Worm (Caenorhabditis elegans) whole organism, late embryonic: ENCODE results near the gene C14F11.4.

Experiments
- C38D4.7 ChIP-seq: fragments of 200-800 bp; sonication (Bioruptor generic); optimal IDR thresholded peaks from 2 replicates; lab custom pipeline; 2018; ENCODE audit warnings: mild to moderate bottlenecking, missing genetic modification characterization, moderate library complexity, missing compliant biosample characterization
- K02D7.2 ChIP-seq: sonication (generic microtip); optimal IDR thresholded peaks from 2 replicates; lab custom pipeline; 2017; ENCODE audit warnings: mild to moderate bottlenecking, missing genetic modification characterization, missing compliant biosample characterization
- K09A11.1 ChIP-seq: sonication (generic microtip); optimal IDR thresholded peaks from 2 replicates; lab custom pipeline; 2017; ENCODE audit warnings: antibody characterized with exemption, mild to moderate bottlenecking, missing genetic modification characterization, missing compliant biosample characterization; ENCODE audit not compliant: insufficient read depth
- T23F11.4 ChIP-seq: fragments of 200-800 bp; sonication (Bioruptor generic); optimal IDR thresholded peaks from 2 replicates; lab custom pipeline; 2018; ENCODE audit warnings: mild to moderate bottlenecking, missing genetic modification characterization, missing compliant biosample characterization
- Y22D7AL.16 ChIP-seq: sonication (generic microtip); optimal IDR thresholded peaks from 2 replicates; lab custom pipeline; 2016; ENCODE audit warnings: missing genetic modification characterization, missing compliant biosample characterization
- ahr-1 ChIP-seq: sonication (generic microtip); optimal IDR thresholded peaks from 2 replicates; lab custom pipeline; 2016; ENCODE audit warnings: missing genetic modification characterization, missing compliant biosample characterization
- ama-1 ChIP-seq: fragments of 150-350 bp; optimal IDR thresholded peaks from 2 replicates; lab custom pipeline; 2014
- ceh-14 ChIP-seq: sonication (generic microtip); optimal IDR thresholded peaks from 2 replicates; lab custom pipeline; 2016; ENCODE audit warnings: missing genotype, missing genetic modification characterization, missing compliant biosample characterization
- ceh-18 ChIP-seq: sonication (generic microtip); optimal IDR thresholded peaks from 2 replicates; lab custom pipeline; 2016; ENCODE audit warnings: missing genetic modification characterization, missing compliant biosample characterization
- ceh-2 ChIP-seq: sonication (generic microtip); optimal IDR thresholded peaks from 2 replicates; lab custom pipeline; 2016; ENCODE audit warnings: missing genotype, missing genetic modification characterization, missing compliant biosample characterization
- ceh-30 ChIP-seq: fragments of 150-350 bp; optimal IDR thresholded peaks from 2 replicates; lab custom pipeline; 2014; ENCODE audit warnings: missing biosample characterization, missing genetic modification characterization
- ceh-31 ChIP-seq: sonication (generic microtip); optimal IDR thresholded peaks from 2 replicates; lab custom pipeline; 2016; ENCODE audit warnings: missing genetic modification characterization, missing compliant biosample characterization
- ceh-34 ChIP-seq: sonication (generic microtip); optimal IDR thresholded peaks from 2 replicates; lab custom pipeline; 2016; ENCODE audit warnings: mild to moderate bottlenecking, missing genetic modification characterization, missing compliant biosample characterization
- ceh-48 ChIP-seq: sonication (generic microtip); optimal IDR thresholded peaks from 2 replicates; lab custom pipeline; 2016; ENCODE audit warnings: missing genetic modification characterization, inconsistent platforms, missing compliant biosample characterization
- che-1 ChIP-seq: sonication (generic microtip); optimal IDR thresholded peaks from 2 replicates; lab custom pipeline; 2016; ENCODE audit warnings: mild to moderate bottlenecking, missing genetic modification characterization, missing compliant biosample characterization
- dmd-4 ChIP-seq: sonication (generic microtip); optimal IDR thresholded peaks from 2 replicates; lab custom pipeline; 2016; ENCODE audit warnings: borderline replicate concordance, missing genetic modification characterization, missing compliant biosample characterization
- dve-1 ChIP-seq: sonication (generic microtip); optimal IDR thresholded peaks from 2 replicates; lab custom pipeline; 2017; ENCODE audit warnings: antibody characterized with exemption, mild to moderate bottlenecking, missing genetic modification characterization, missing compliant biosample characterization
- elt-2 ChIP-seq: sonication (generic microtip); optimal IDR thresholded peaks from 2 replicates; lab custom pipeline; 2016; ENCODE audit warnings: missing genetic modification reagents, missing genetic modification characterization, missing compliant biosample characterization
- fax-1 ChIP-seq: sonication (generic microtip); optimal IDR thresholded peaks from 2 replicates; lab custom pipeline; 2016; ENCODE audit warnings: missing genotype, missing genetic modification characterization, missing compliant biosample characterization
- fkh-10 ChIP-seq: fragments of 150-350 bp; optimal IDR thresholded peaks from 2 replicates; lab custom pipeline; 2014; ENCODE audit warnings: missing biosample characterization, missing genetic modification reagents, missing genetic modification characterization
- gmeb-2 ChIP-seq: sonication (generic microtip); optimal IDR thresholded peaks from 2 replicates; lab custom pipeline; 2016; ENCODE audit warnings: missing genetic modification characterization, inconsistent platforms, missing compliant biosample characterization
- hlh-30 ChIP-seq: sonication (generic microtip); optimal IDR thresholded peaks from 2 replicates; lab custom pipeline; 2017; ENCODE audit warnings: antibody characterized with exemption, missing genetic modification characterization, missing compliant biosample characterization; ENCODE audit not compliant: insufficient read depth
- hlh-6 ChIP-seq: sonication (generic microtip); optimal IDR thresholded peaks from 2 replicates; lab custom pipeline; 2016; ENCODE audit warnings: missing genotype, missing genetic modification characterization, missing compliant biosample characterization
- hlh-8 ChIP-seq: sonication (generic microtip); optimal IDR thresholded peaks from 2 replicates; lab custom pipeline; 2016; ENCODE audit warnings: missing genotype, missing genetic modification characterization, missing compliant biosample characterization
- mec-3 ChIP-seq: sonication (generic microtip); optimal IDR thresholded peaks from 2 replicates; lab custom pipeline; 2016; ENCODE audit warnings: borderline replicate concordance, missing genetic modification characterization, missing compliant biosample characterization
- nfya-1 ChIP-seq: sonication (generic microtip); optimal IDR thresholded peaks from 2 replicates; lab custom pipeline; 2017; ENCODE audit warnings: missing genetic modification characterization, mild to moderate bottlenecking, missing compliant biosample characterization, antibody characterized with exemption, moderate library complexity
- nhr-11 ChIP-seq: fragments of 150-350 bp; optimal IDR thresholded peaks from 2 replicates; lab custom pipeline; 2014; ENCODE audit warnings: missing biosample characterization, missing genetic modification characterization
- nhr-232 ChIP-seq: sonication (generic microtip); optimal IDR thresholded peaks from 2 replicates; lab custom pipeline; 2016; ENCODE audit warnings: missing genetic modification characterization, missing compliant biosample characterization
- odd-2 ChIP-seq: sonication (generic microtip); optimal IDR thresholded peaks from 2 replicates; lab custom pipeline; 2017; ENCODE audit warnings: antibody characterized with exemption, mild to moderate bottlenecking, missing genetic modification characterization, missing compliant biosample characterization
- pag-3 ChIP-seq: sonication (generic microtip); optimal IDR thresholded peaks from 2 replicates; lab custom pipeline; 2016; ENCODE audit warnings: missing compliant biosample characterization, missing genetic modification characterization, borderline replicate concordance
- pat-9 ChIP-seq: fragments of 200-800 bp; sonication (Bioruptor generic); optimal IDR thresholded peaks from 2 replicates; lab custom pipeline; 2018; ENCODE audit warnings: mild to moderate bottlenecking, missing genetic modification characterization, moderate library complexity, missing compliant biosample characterization
- ref-2 ChIP-seq: sonication (generic microtip); optimal IDR thresholded peaks from 2 replicates; lab custom pipeline; 2016; ENCODE audit warnings: missing genetic modification characterization, missing compliant biosample characterization
- sdc-2 ChIP-seq: sonication (generic microtip); optimal IDR thresholded peaks from 2 replicates; lab custom pipeline; 2016; ENCODE audit warnings: missing genotype, missing genetic modification characterization, missing compliant biosample characterization
- sox-2 ChIP-seq: fragments of 200-800 bp; sonication (Bioruptor generic); IDR thresholded peaks from 2 replicates; pipeline ENCODE4 v1.3.6; 2022; ENCODE audit warnings: missing genetic modification reagents, missing genetic modification characterization, missing compliant biosample characterization
- sox-4 ChIP-seq: sonication (generic microtip); optimal IDR thresholded peaks from 2 replicates; lab custom pipeline; 2017; ENCODE audit warnings: mild to moderate bottlenecking, missing genetic modification characterization, inconsistent platforms, missing compliant biosample characterization
- tbx-2 ChIP-seq: sonication (generic microtip); optimal IDR thresholded peaks from 2 replicates; lab custom pipeline; 2016; ENCODE audit warnings: missing genetic modification characterization, missing compliant biosample characterization
- unc-3 ChIP-seq, 2 experiments: fragments of 200-800 bp in 1 of 2; sonication (Bioruptor generic) in 1 of 2; sonication (generic microtip) in 1 of 2; conservative IDR thresholded peaks in 1 of 2; optimal IDR thresholded peaks in 1 of 2; 2 replicates each; pipeline versions ENCODE4 v1.3.6 to Lab custom; 2016 to 2022; ENCODE audit warnings: missing compliant biosample characterization in 2 of 2, missing genetic modification characterization in 2 of 2, missing genetic modification reagents in 1 of 2
- unc-42 ChIP-seq: sonication (generic microtip); optimal IDR thresholded peaks from 2 replicates; lab custom pipeline; 2016; ENCODE audit warnings: missing genotype, missing genetic modification characterization, missing compliant biosample characterization
- unc-55 ChIP-seq: sonication (generic microtip); optimal IDR thresholded peaks from 2 replicates; lab custom pipeline; 2017; ENCODE audit warnings: missing biosample characterization, missing genetic modification reagents, missing genetic modification characterization
- ztf-16 ChIP-seq: sonication (generic microtip); optimal IDR thresholded peaks from 2 replicates; lab custom pipeline; 2017; ENCODE audit warnings: missing genetic modification characterization, missing compliant biosample characterization

Gene C14F11.4

DNA sequence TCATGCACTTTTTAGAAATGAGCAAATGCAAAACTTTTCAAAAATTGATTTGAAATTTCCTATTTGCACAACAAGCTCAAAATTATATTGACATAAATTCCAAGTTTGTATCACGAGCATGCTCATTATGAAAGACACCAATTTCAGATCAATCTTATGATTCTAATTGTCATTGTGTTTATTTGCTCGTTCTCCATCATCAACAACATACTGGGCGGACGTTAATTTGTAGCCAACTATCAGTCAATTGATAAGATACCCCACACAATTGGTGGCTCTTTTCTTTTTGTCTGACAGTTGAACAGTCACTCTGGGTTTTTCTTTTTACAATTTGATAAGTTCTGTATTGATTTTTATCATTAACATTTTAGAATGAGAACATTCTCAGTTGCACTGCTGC, 38.9 kb upstream of the C14F11.4 start, which contains the start of gene lro-1:
Gene lro-1 (plus strand): TSS at position 372 of the 400 bp plus-strand sequence.
- peak; percentile 62 for TF ChIP-seq elt-2 (tag; lab: Kevin White, UChicago)
- no peak for TF ChIP-seq ceh-14 (tag; lab: Kevin White, UChicago)
- TF ChIP-seq ceh-30 (tag; lab: Kevin White, UChicago): no peak
- TF ChIP-seq hlh-6 (tag; lab: Kevin White, UChicago): no peak
- TF ChIP-seq nhr-11 (tag; lab: Kevin White, UChicago): no peak
- no peak for TF ChIP-seq sox-4 (tag; lab: Kevin White, UChicago)
- no peak for TF ChIP-seq che-1 (tag; lab: Kevin White, UChicago)

DNA sequence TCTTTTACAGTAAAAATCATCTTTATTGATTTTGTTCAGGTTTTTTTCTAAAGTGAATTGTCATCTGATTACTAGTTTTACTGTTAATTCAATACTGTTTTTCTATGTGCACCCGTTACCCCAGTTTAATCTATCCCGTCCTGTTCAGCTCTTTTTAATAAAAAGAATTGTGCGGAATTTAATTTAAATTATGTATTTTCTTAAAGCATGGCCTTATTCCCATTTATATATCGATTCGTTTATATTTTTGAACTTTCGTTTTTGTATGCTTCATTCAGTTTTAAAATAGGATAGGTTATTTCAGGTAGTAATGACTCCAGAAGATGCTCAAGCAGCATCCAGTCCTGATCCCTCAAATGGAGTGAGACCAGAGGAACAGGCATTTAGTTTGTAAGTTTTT, 33.9 kb upstream of the C14F11.4 start, which contains the start of gene W05H9.2:
Gene W05H9.2 (plus strand): TSS at position 301 of the 400 bp plus-strand sequence.
- no peak for TF ChIP-seq Y22D7AL.16 (tag; lab: Kevin White, UChicago)
- TF ChIP-seq fkh-10: no peak
- no peak for TF ChIP-seq ceh-18 (tag; lab: Kevin White, UChicago)
- TF ChIP-seq T23F11.4 (GFP tag; lab: Kevin White, UChicago): no peak
- no peak for TF ChIP-seq nhr-232 (tag; lab: Kevin White, UChicago)
- TF ChIP-seq K09A11.1 (tag; lab: Kevin White, UChicago): no peak
- no peak for TF ChIP-seq nfya-1
- TF ChIP-seq ama-1 (lab: Kevin White, UChicago): no peak
- no peak for TF ChIP-seq dve-1 (tag; lab: Kevin White, UChicago)
- no peak for TF ChIP-seq tbx-2
- TF ChIP-seq, all 69 proteins: peak for 0

DNA sequence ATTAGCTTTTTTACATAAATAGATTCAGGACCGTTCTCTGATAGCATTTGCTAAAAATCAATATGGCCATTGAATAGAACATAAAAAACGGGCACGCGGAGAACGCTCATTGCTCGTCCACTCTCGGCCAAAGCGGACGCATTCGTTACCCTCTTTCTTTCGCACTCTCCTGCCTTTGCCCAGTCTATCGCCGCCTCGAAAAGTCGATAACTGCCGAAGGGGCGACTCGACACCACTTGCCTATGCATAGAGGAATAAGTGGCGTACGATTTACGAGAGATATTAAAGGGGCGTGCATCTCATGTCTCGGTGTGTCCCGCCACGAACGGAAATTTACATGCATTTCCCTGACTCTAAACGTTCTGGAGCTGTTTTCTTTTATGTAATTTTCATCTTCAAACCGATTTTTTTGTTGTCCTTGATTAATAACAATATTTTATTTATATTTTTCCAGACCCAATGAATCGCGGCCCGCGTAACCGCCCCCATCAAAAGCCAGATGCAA, 30.4 kb upstream of the C14F11.4 start, which contains the start of gene W05H9.4:
Gene W05H9.4 (plus strand): TSS at position 455 of the 505 bp plus-strand sequence.
- TF ChIP-seq ztf-16: no peak
- TF ChIP-seq mec-3: no peak
- no peak for TF ChIP-seq ceh-14 (tag; lab: Kevin White, UChicago)
- no peak for TF ChIP-seq K09A11.1 (tag; lab: Kevin White, UChicago)
- no peak for TF ChIP-seq fkh-10
- TF ChIP-seq sox-4 (tag; lab: Kevin White, UChicago): no peak
- no peak for TF ChIP-seq dve-1 (tag; lab: Kevin White, UChicago)
- peak; percentile 39 for TF ChIP-seq hlh-30 (tag; lab: Kevin White, UChicago)
- peak; percentile 38 for TF ChIP-seq ref-2
- peak; percentile 31 for TF ChIP-seq hlh-8
- TF ChIP-seq odd-2 (tag; lab: Kevin White, UChicago): no peak
- peak; percentile 59 for TF ChIP-seq ceh-31 (tag; lab: Kevin White, UChicago)
- no peak for TF ChIP-seq unc-3 (GFP tag; conservative IDR thresholded peaks at IDR 0.05; lab: Robert Waterston, UW)
- TF ChIP-seq unc-3 (tag; optimal IDR thresholded peaks at IDR 0.05; lab: Kevin White, UChicago): no peak
- TF ChIP-seq sox-2: no peak
- peak; percentile 70 for TF ChIP-seq nfya-1
- TF ChIP-seq tbx-2: peak; percentile 48
- TF ChIP-seq C38D4.7: no peak
- no peak for TF ChIP-seq K02D7.2 (tag; lab: Kevin White, UChicago)
- TF ChIP-seq ceh-48: peak; percentile 96
- no peak for TF ChIP-seq ceh-30 (tag; lab: Kevin White, UChicago)
- TF ChIP-seq fax-1 (tag; lab: Kevin White, UChicago): peak; percentile 4
- no peak for TF ChIP-seq dmd-4 (tag; lab: Kevin White, UChicago)
- TF ChIP-seq sdc-2 (tag; lab: Kevin White, UChicago): peak; percentile 72
- TF ChIP-seq pag-3 (tag; lab: Kevin White, UChicago): no peak
- peak; percentile 50 for TF ChIP-seq unc-55
- TF ChIP-seq gmeb-2 (tag; lab: Kevin White, UChicago): no peak
- no peak for TF ChIP-seq ahr-1 (tag; lab: Kevin White, UChicago)
- TF ChIP-seq ceh-18 (tag; lab: Kevin White, UChicago): no peak
- TF ChIP-seq ceh-34 (tag; lab: Kevin White, UChicago): peak; percentile 43
- no peak for TF ChIP-seq ceh-2 (tag; lab: Kevin White, UChicago)
- peak; percentile 30 for TF ChIP-seq unc-42 (tag; lab: Kevin White, UChicago)
- no peak for TF ChIP-seq pat-9 (tag; lab: Kevin White, UChicago)
- TF ChIP-seq, all 69 proteins: peak for 12
